Fruit fly (Drosophila melanogaster) whole organism, embryonic: ENCODE data around the gene CG42852.

Experiments
- C15 ChIP-seq: fragments of 200-800 bp; sonication (Bioruptor generic); IDR thresholded peaks from 3 replicates; pipeline ENCODE4 v1.3.6; 2022; ENCODE audit warnings: missing biosample characterization, missing genetic modification characterization
- CG10209 ChIP-seq: fragments of 200-800 bp; sonication (Bioruptor generic); optimal IDR thresholded peaks from 3 replicates; lab custom pipeline; 2017; ENCODE audit warnings: missing biosample characterization, mild to moderate bottlenecking, missing genetic modification characterization, missing genetic modification reagents
- CG4360 ChIP-seq: fragments of 200-800 bp; sonication (Bioruptor generic); IDR thresholded peaks from 2 replicates; pipeline ENCODE4 v1.3.6; 2022; ENCODE audit warnings: missing biosample characterization, missing genetic modification characterization
- CG43689 ChIP-seq: fragments of 200-800 bp; sonication (Bioruptor generic); IDR thresholded peaks from 2 replicates; pipeline ENCODE4 v1.3.6; 2022; ENCODE audit warnings: missing biosample characterization, missing genetic modification characterization
- CG6272 ChIP-seq: fragments of 200-800 bp; sonication (Bioruptor generic); IDR thresholded peaks from 2 replicates; pipeline ENCODE4 v1.3.6; 2022; ENCODE audit warnings: missing biosample characterization, missing genetic modification characterization
- CG7987 ChIP-seq: fragments of 200-800 bp; sonication (Bioruptor generic); optimal IDR thresholded peaks from 2 replicates; lab custom pipeline; 2018; ENCODE audit warnings: missing biosample characterization, mild to moderate bottlenecking, missing genetic modification characterization, moderate library complexity
- Elba2 ChIP-seq: fragments of 200-800 bp; sonication (Bioruptor generic); optimal IDR thresholded peaks from 3 replicates; lab custom pipeline; 2016; ENCODE audit warnings: missing biosample characterization, missing genetic modification characterization
- Xrp1 ChIP-seq: fragments of 200-800 bp; sonication (Bioruptor generic); IDR thresholded peaks from 2 replicates; pipeline ENCODE4 v1.3.6; 2022; ENCODE audit warnings: missing biosample characterization, missing genetic modification characterization
- gfzf ChIP-seq: fragments of 200-800 bp; sonication (Bioruptor generic); optimal IDR thresholded peaks from 2 replicates; lab custom pipeline; 2016; ENCODE audit warnings: missing biosample characterization, mild to moderate bottlenecking, missing genetic modification characterization, moderate library complexity
- grau ChIP-seq: fragments of 200-800 bp; optimal IDR thresholded peaks from 3 replicates; lab custom pipeline; 2019; ENCODE audit warnings: missing biosample characterization, mild to moderate bottlenecking, missing genetic modification characterization, moderate library complexity
- pfk ChIP-seq: fragments of 200-800 bp; sonication (Bioruptor generic); optimal IDR thresholded peaks from 2 replicates; lab custom pipeline; 2018; ENCODE audit warnings: missing biosample characterization, mild to moderate bottlenecking, missing genetic modification characterization, moderate library complexity
- slou ChIP-seq: fragments of 200-800 bp; sonication (Bioruptor generic); optimal IDR thresholded peaks from 3 replicates; lab custom pipeline; 2016; ENCODE audit warnings: missing biosample characterization, missing genetic modification characterization
- vvl ChIP-seq: fragments of 200-800 bp; sonication (Bioruptor generic); IDR thresholded peaks from 2 replicates; pipeline ENCODE4 v1.3.6; 2022; ENCODE audit warnings: missing biosample characterization, missing genetic modification characterization
- wor ChIP-seq: fragments of 200-800 bp; sonication (Bioruptor generic); IDR thresholded peaks from 2 replicates; pipeline ENCODE4 v1.3.6; 2022; ENCODE audit warnings: missing biosample characterization, missing genetic modification characterization

DNA sequence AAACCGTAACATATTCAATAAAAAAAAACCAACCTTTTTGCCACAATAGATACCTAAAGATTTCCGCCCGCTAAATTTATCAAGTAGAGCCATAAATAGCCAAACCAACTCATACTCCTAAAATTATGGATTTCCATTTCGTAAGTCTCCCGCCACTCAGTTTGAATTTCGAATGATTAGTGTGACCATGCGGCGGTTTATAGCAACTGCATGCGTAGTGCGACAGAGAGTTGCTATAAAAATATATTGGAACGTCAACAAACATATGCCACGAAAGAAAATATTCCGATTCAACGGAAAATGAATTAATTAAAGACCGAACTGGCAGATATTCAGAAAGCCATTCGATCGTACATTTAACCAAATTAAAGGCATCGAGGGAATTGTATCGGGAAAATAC lies 27.5 kb downstream of the CG42852 start, which contains the start of gene CG9706:
- TF ChIP-seq slou (no peak), CG7987 (GFP tag; lab: Kevin White, UChicago) (no peak), Elba2 (GFP tag; lab: Kevin White, UChicago) (no peak), C15 (GFP tag; lab: Robert Waterston, UW) (no peak), CG6272 (GFP tag; lab: Robert Waterston, UW) (no peak), CG43689 (no peak), wor (no peak), Xrp1 (GFP tag; lab: Robert Waterston, UW) (no peak), grau (tag; lab: Kevin White, UChicago) (no peak), CG10209 (no peak), gfzf (GFP tag; lab: Kevin White, UChicago) (peak; percentile 79), CG4360 (GFP tag; lab: Robert Waterston, UW) (no peak), pfk (no peak), vvl (GFP tag; lab: Robert Waterston, UW) (no peak)
